Worm (Caenorhabditis elegans) whole organism, late embryonic: ENCODE measurements around the gene F46B3.7.

ENCODE experiments used
- C08G9.2 ChIP-seq: sonication (generic microtip); optimal IDR thresholded peaks from 2 replicates; lab custom pipeline; 2016; ENCODE audit warnings: mild to moderate bottlenecking, missing genetic modification characterization, moderate library complexity, missing compliant biosample characterization
- C38D4.7 ChIP-seq: fragments of 200-800 bp; sonication (Bioruptor generic); optimal IDR thresholded peaks from 2 replicates; lab custom pipeline; 2018; ENCODE audit warnings: mild to moderate bottlenecking, missing genetic modification characterization, moderate library complexity, missing compliant biosample characterization
- K02D7.2 ChIP-seq: sonication (generic microtip); optimal IDR thresholded peaks from 2 replicates; lab custom pipeline; 2017; ENCODE audit warnings: mild to moderate bottlenecking, missing genetic modification characterization, missing compliant biosample characterization
- K09A11.1 ChIP-seq: sonication (generic microtip); optimal IDR thresholded peaks from 2 replicates; lab custom pipeline; 2017; ENCODE audit warnings: antibody characterized with exemption, mild to moderate bottlenecking, missing genetic modification characterization, missing compliant biosample characterization; ENCODE audit not compliant: insufficient read depth
- ahr-1 ChIP-seq: sonication (generic microtip); optimal IDR thresholded peaks from 2 replicates; lab custom pipeline; 2016; ENCODE audit warnings: missing genetic modification characterization, missing compliant biosample characterization
- ama-1 ChIP-seq: fragments of 150-350 bp; optimal IDR thresholded peaks from 2 replicates; lab custom pipeline; 2014
- ceh-14 ChIP-seq: sonication (generic microtip); optimal IDR thresholded peaks from 2 replicates; lab custom pipeline; 2016; ENCODE audit warnings: missing genotype, missing genetic modification characterization, missing compliant biosample characterization
- ceh-18 ChIP-seq: sonication (generic microtip); optimal IDR thresholded peaks from 2 replicates; lab custom pipeline; 2016; ENCODE audit warnings: missing genetic modification characterization, missing compliant biosample characterization
- ceh-2 ChIP-seq: sonication (generic microtip); optimal IDR thresholded peaks from 2 replicates; lab custom pipeline; 2016; ENCODE audit warnings: missing genotype, missing genetic modification characterization, missing compliant biosample characterization
- ceh-31 ChIP-seq: sonication (generic microtip); optimal IDR thresholded peaks from 2 replicates; lab custom pipeline; 2016; ENCODE audit warnings: missing genetic modification characterization, missing compliant biosample characterization
- ceh-34 ChIP-seq: sonication (generic microtip); optimal IDR thresholded peaks from 2 replicates; lab custom pipeline; 2016; ENCODE audit warnings: mild to moderate bottlenecking, missing genetic modification characterization, missing compliant biosample characterization
- dmd-4 ChIP-seq: sonication (generic microtip); optimal IDR thresholded peaks from 2 replicates; lab custom pipeline; 2016; ENCODE audit warnings: borderline replicate concordance, missing genetic modification characterization, missing compliant biosample characterization
- dve-1 ChIP-seq: sonication (generic microtip); optimal IDR thresholded peaks from 2 replicates; lab custom pipeline; 2017; ENCODE audit warnings: antibody characterized with exemption, mild to moderate bottlenecking, missing genetic modification characterization, missing compliant biosample characterization
- elt-4 ChIP-seq: sonication (generic microtip); optimal IDR thresholded peaks from 2 replicates; lab custom pipeline; 2016; ENCODE audit warnings: missing genetic modification characterization, missing compliant biosample characterization
- ets-4 ChIP-seq: sonication (generic microtip); optimal IDR thresholded peaks from 2 replicates; lab custom pipeline; 2016; ENCODE audit warnings: missing genetic modification characterization, missing compliant biosample characterization
- fax-1 ChIP-seq: sonication (generic microtip); optimal IDR thresholded peaks from 2 replicates; lab custom pipeline; 2016; ENCODE audit warnings: missing genotype, missing genetic modification characterization, missing compliant biosample characterization
- fkh-10 ChIP-seq: fragments of 150-350 bp; optimal IDR thresholded peaks from 2 replicates; lab custom pipeline; 2014; ENCODE audit warnings: missing biosample characterization, missing genetic modification reagents, missing genetic modification characterization
- fkh-6 ChIP-seq: sonication (generic microtip); optimal IDR thresholded peaks from 2 replicates; lab custom pipeline; 2016; ENCODE audit warnings: missing genetic modification characterization, missing compliant biosample characterization
- hlh-15 ChIP-seq: sonication (generic microtip); optimal IDR thresholded peaks from 2 replicates; lab custom pipeline; 2016; ENCODE audit warnings: missing genetic modification characterization, missing compliant biosample characterization
- hlh-30 ChIP-seq: sonication (generic microtip); optimal IDR thresholded peaks from 2 replicates; lab custom pipeline; 2017; ENCODE audit warnings: antibody characterized with exemption, missing genetic modification characterization, missing compliant biosample characterization; ENCODE audit not compliant: insufficient read depth
- hlh-6 ChIP-seq: sonication (generic microtip); optimal IDR thresholded peaks from 2 replicates; lab custom pipeline; 2016; ENCODE audit warnings: missing genotype, missing genetic modification characterization, missing compliant biosample characterization
- hlh-8 ChIP-seq: sonication (generic microtip); optimal IDR thresholded peaks from 2 replicates; lab custom pipeline; 2016; ENCODE audit warnings: missing genotype, missing genetic modification characterization, missing compliant biosample characterization
- lim-6 ChIP-seq: sonication (generic microtip); optimal IDR thresholded peaks from 2 replicates; lab custom pipeline; 2016; ENCODE audit warnings: missing genetic modification characterization, missing compliant biosample characterization
- lin-11 ChIP-seq: fragments of 200-800 bp; sonication (Bioruptor generic); optimal IDR thresholded peaks from 2 replicates; lab custom pipeline; 2018; ENCODE audit warnings: mild to moderate bottlenecking, missing genetic modification characterization, missing compliant biosample characterization
- madf-2 ChIP-seq: sonication (generic microtip); optimal IDR thresholded peaks from 2 replicates; lab custom pipeline; 2017; ENCODE audit warnings: missing genetic modification characterization, missing compliant biosample characterization
- nfya-1 ChIP-seq: sonication (generic microtip); optimal IDR thresholded peaks from 2 replicates; lab custom pipeline; 2017; ENCODE audit warnings: missing genetic modification characterization, mild to moderate bottlenecking, missing compliant biosample characterization, antibody characterized with exemption, moderate library complexity
- nhr-232 ChIP-seq: sonication (generic microtip); optimal IDR thresholded peaks from 2 replicates; lab custom pipeline; 2016; ENCODE audit warnings: missing genetic modification characterization, missing compliant biosample characterization
- npax-4 ChIP-seq: sonication (generic microtip); optimal IDR thresholded peaks from 2 replicates; lab custom pipeline; 2016; ENCODE audit warnings: missing genetic modification characterization, missing compliant biosample characterization
- odd-2 ChIP-seq: sonication (generic microtip); optimal IDR thresholded peaks from 2 replicates; lab custom pipeline; 2017; ENCODE audit warnings: antibody characterized with exemption, mild to moderate bottlenecking, missing genetic modification characterization, missing compliant biosample characterization
- pag-3 ChIP-seq: sonication (generic microtip); optimal IDR thresholded peaks from 2 replicates; lab custom pipeline; 2016; ENCODE audit warnings: missing compliant biosample characterization, missing genetic modification characterization, borderline replicate concordance
- pax-1 ChIP-seq: fragments of 150-350 bp; optimal IDR thresholded peaks from 2 replicates; lab custom pipeline; 2014; ENCODE audit warnings: missing biosample characterization, missing genetic modification characterization
- pha-2 ChIP-seq: sonication (generic microtip); optimal IDR thresholded peaks from 2 replicates; lab custom pipeline; 2017; ENCODE audit warnings: mild to moderate bottlenecking, missing genetic modification characterization, missing compliant biosample characterization
- pha-4 ChIP-seq: fragments of 150-350 bp; optimal IDR thresholded peaks from 2 replicates; lab custom pipeline; 2018; ENCODE audit warnings: missing biosample characterization, missing genetic modification reagents, missing genetic modification characterization
- pqm-1 ChIP-seq: sonication (generic microtip); optimal IDR thresholded peaks from 2 replicates; lab custom pipeline; 2016; ENCODE audit warnings: missing genetic modification characterization, missing compliant biosample characterization
- pros-1 ChIP-seq: fragments of 150-350 bp; optimal IDR thresholded peaks from 2 replicates; lab custom pipeline; 2014; ENCODE audit warnings: missing biosample characterization, missing genetic modification reagents, missing genetic modification characterization
- ref-2 ChIP-seq: sonication (generic microtip); optimal IDR thresholded peaks from 2 replicates; lab custom pipeline; 2016; ENCODE audit warnings: missing genetic modification characterization, missing compliant biosample characterization
- rnt-1 ChIP-seq: sonication (generic microtip); optimal IDR thresholded peaks from 2 replicates; lab custom pipeline; 2016; ENCODE audit warnings: missing genetic modification characterization, missing compliant biosample characterization
- sox-4 ChIP-seq: sonication (generic microtip); optimal IDR thresholded peaks from 2 replicates; lab custom pipeline; 2017; ENCODE audit warnings: mild to moderate bottlenecking, missing genetic modification characterization, inconsistent platforms, missing compliant biosample characterization
- syd-9 ChIP-seq: sonication (generic microtip); optimal IDR thresholded peaks from 2 replicates; lab custom pipeline; 2016; ENCODE audit warnings: mild to moderate bottlenecking, missing genetic modification characterization, moderate library complexity, missing compliant biosample characterization
- tbx-2 ChIP-seq: sonication (generic microtip); optimal IDR thresholded peaks from 2 replicates; lab custom pipeline; 2016; ENCODE audit warnings: missing genetic modification characterization, missing compliant biosample characterization
- tbx-7 ChIP-seq: sonication (generic microtip); optimal IDR thresholded peaks from 2 replicates; lab custom pipeline; 2016; ENCODE audit warnings: missing genotype, missing genetic modification characterization, missing compliant biosample characterization
- unc-3 ChIP-seq, 2 experiments: fragments of 200-800 bp in 1 of 2; sonication (Bioruptor generic) in 1 of 2; sonication (generic microtip) in 1 of 2; conservative IDR thresholded peaks in 1 of 2; optimal IDR thresholded peaks in 1 of 2; 2 replicates each; pipeline versions ENCODE4 v1.3.6 to Lab custom; 2016 to 2022; ENCODE audit warnings: missing compliant biosample characterization in 2 of 2, missing genetic modification characterization in 2 of 2, missing genetic modification reagents in 1 of 2
- unc-55 ChIP-seq: sonication (generic microtip); optimal IDR thresholded peaks from 2 replicates; lab custom pipeline; 2017; ENCODE audit warnings: missing biosample characterization, missing genetic modification reagents, missing genetic modification characterization
- unc-86 ChIP-seq: sonication (generic microtip); optimal IDR thresholded peaks from 2 replicates; lab custom pipeline; 2016; ENCODE audit warnings: missing genetic modification characterization, missing compliant biosample characterization
- zip-5 ChIP-seq: sonication (generic microtip); optimal IDR thresholded peaks from 2 replicates; lab custom pipeline; 2016; ENCODE audit warnings: missing genetic modification characterization, missing compliant biosample characterization
- ztf-16 ChIP-seq: sonication (generic microtip); optimal IDR thresholded peaks from 2 replicates; lab custom pipeline; 2017; ENCODE audit warnings: missing genetic modification characterization, missing compliant biosample characterization

F46B3.7 gene

DNA sequence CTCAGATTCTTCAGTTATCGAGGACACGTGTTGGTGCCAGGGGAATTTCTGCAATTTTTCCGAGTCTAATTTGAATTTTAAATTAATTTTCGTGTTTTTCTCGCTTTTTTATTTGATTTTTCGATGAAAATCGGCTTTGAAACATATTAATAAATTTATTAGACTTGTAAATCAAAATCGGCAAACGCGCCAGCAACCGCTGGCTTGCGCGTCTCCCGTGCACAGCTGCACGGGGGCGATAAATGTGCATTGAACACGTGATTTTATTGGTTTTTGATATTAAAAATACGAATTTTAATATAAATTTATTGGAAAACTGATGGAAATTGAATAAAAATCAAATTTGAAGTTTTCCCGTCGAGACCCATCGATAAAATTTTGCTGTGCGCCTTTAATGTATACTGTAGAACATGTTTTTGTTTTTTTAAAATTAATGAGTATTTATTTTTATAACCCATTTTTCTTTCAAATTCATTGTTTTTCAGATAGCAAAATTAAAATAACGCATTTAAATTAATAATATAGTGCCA is 38.0 kb downstream of the F46B3.7 start, which contains the start of gene F26F2.7 (continued):
- TF ChIP-seq unc-3 (GFP tag; conservative IDR thresholded peaks at IDR 0.05; lab: Robert Waterston, UW) (no peak), unc-3 (tag; optimal IDR thresholded peaks at IDR 0.05; lab: Kevin White, UChicago) (peak; percentile 41), lim-6 (tag; lab: Kevin White, UChicago) (no peak), C38D4.7 (GFP tag; lab: Kevin White, UChicago) (no peak), madf-2 (tag; lab: Kevin White, UChicago) (no peak), pros-1 (tag; lab: Kevin White, UChicago) (no peak), syd-9 (tag; lab: Kevin White, UChicago) (no peak), ceh-31 (tag; lab: Kevin White, UChicago) (peak; percentile 31), ets-4 (tag; lab: Kevin White, UChicago) (no peak), ceh-14 (tag; lab: Kevin White, UChicago) (peak; percentile 60), pqm-1 (tag; lab: Kevin White, UChicago) (no peak), pha-2 (tag; lab: Kevin White, UChicago) (peak; percentile 64), pha-4 (tag; lab: Kevin White, UChicago) (no peak), odd-2 (no peak), ceh-34 (tag; lab: Kevin White, UChicago) (no peak), tbx-2 (tag; lab: Kevin White, UChicago) (no peak), C08G9.2 (tag; lab: Kevin White, UChicago) (no peak), ceh-2 (tag; lab: Kevin White, UChicago) (no peak), dmd-4 (no peak), dve-1 (tag; lab: Kevin White, UChicago) (no peak), npax-4 (no peak), sox-4 (tag; lab: Kevin White, UChicago) (no peak), K09A11.1 (tag; lab: Kevin White, UChicago) (no peak), zip-5 (no peak), nfya-1 (tag; lab: Kevin White, UChicago) (peak; percentile 36), hlh-15 (tag; lab: Kevin White, UChicago) (no peak), fkh-6 (no peak), ahr-1 (tag; lab: Kevin White, UChicago) (no peak), pag-3 (tag; lab: Kevin White, UChicago) (no peak)

- TF ChIP-seq pax-1 (tag; lab: Kevin White, UChicago) (no peak), elt-4 (tag; lab: Kevin White, UChicago) (no peak), ceh-34 (tag; lab: Kevin White, UChicago) (no peak), ztf-16 (tag; lab: Kevin White, UChicago) (no peak), K09A11.1 (tag; lab: Kevin White, UChicago) (no peak), tbx-7 (tag; lab: Kevin White, UChicago) (no peak), lin-11 (tag; lab: Kevin White, UChicago) (no peak), pros-1 (tag; lab: Kevin White, UChicago) (no peak), nhr-232 (no peak), rnt-1 (tag; lab: Kevin White, UChicago) (no peak), tbx-2 (tag; lab: Kevin White, UChicago) (no peak), ref-2 (no peak), ceh-18 (tag; lab: Kevin White, UChicago) (no peak), hlh-6 (tag; lab: Kevin White, UChicago) (no peak)
Observed at ce11 chrV:20579534-20579933, 39.0 kb downstream of the F46B3.7 start, which contains the start of gene F26F2.8. Gene F26F2.8 (plus strand): TSS chrV:20579546.

ce11 chrV:20574872-20575271 is 43.7 kb downstream of the F46B3.7 start:
- TF ChIP-seq fax-1 = no peak
- TF ChIP-seq unc-55 (GFP tag; lab: Kevin White, UChicago) = no peak
- TF ChIP-seq pros-1 (tag; lab: Kevin White, UChicago) = no peak
- TF ChIP-seq dve-1 (tag; lab: Kevin White, UChicago) = no peak
- TF ChIP-seq unc-3 (GFP tag; conservative IDR thresholded peaks at IDR 0.05; lab: Robert Waterston, UW) = no peak
- no peak for TF ChIP-seq unc-3 (tag; optimal IDR thresholded peaks at IDR 0.05; lab: Kevin White, UChicago)
- no peak for TF ChIP-seq unc-86 (tag; lab: Kevin White, UChicago)
- TF ChIP-seq ceh-34 (tag; lab: Kevin White, UChicago) = no peak
- no peak for TF ChIP-seq pag-3 (tag; lab: Kevin White, UChicago)
- no peak for TF ChIP-seq hlh-30 (tag; lab: Kevin White, UChicago)
- no peak for TF ChIP-seq C38D4.7 (GFP tag; lab: Kevin White, UChicago)
- no peak for TF ChIP-seq K02D7.2 (tag; lab: Kevin White, UChicago)
- TF ChIP-seq npax-4 = no peak
- TF ChIP-seq ama-1 (lab: Kevin White, UChicago) = no peak
- TF ChIP-seq hlh-8 = no peak
- no peak for TF ChIP-seq fkh-10 (GFP tag; lab: Kevin White, UChicago)
- no peak for TF ChIP-seq odd-2
- TF ChIP-seq pha-2 (tag; lab: Kevin White, UChicago) = no peak
